Worm (Caenorhabditis elegans) whole organism, young adult: ENCODE data around the gene C53D6.4.

Source experiments
- B0336.3 ChIP-seq: fragments of 200-800 bp; sonication (Bioruptor generic); IDR thresholded peaks from 2 replicates; pipeline ENCODE4 v1.3.6; 2022; ENCODE audit warnings: missing genetic modification characterization, missing compliant biosample characterization
- C06A6.2 ChIP-seq: fragments of 200-800 bp; sonication (Bioruptor generic); conservative IDR thresholded peaks from 2 replicates; pipeline ENCODE4 v1.3.6; 2022; ENCODE audit warnings: missing genetic modification characterization, missing compliant biosample characterization
- F33H1.4 ChIP-seq: fragments of 200-800 bp; sonication (Bioruptor generic); IDR thresholded peaks from 2 replicates; pipeline ENCODE4 v1.3.6; 2022; ENCODE audit warnings: missing genetic modification reagents, missing genetic modification characterization, missing compliant biosample characterization
- F52B5.7 ChIP-seq: sonication (generic microtip); optimal IDR thresholded peaks from 2 replicates; lab custom pipeline; 2016; ENCODE audit warnings: mild to moderate bottlenecking, missing genetic modification characterization, missing compliant biosample characterization
- T07F8.4 ChIP-seq: sonication (generic microtip); optimal IDR thresholded peaks from 2 replicates; lab custom pipeline; 2016; ENCODE audit warnings: mild to moderate bottlenecking, missing genetic modification characterization, moderate library complexity, missing compliant biosample characterization
- Y95B8A.8 ChIP-seq: fragments of 200-800 bp; sonication (Bioruptor generic); IDR thresholded peaks from 2 replicates; pipeline ENCODE4 v1.3.6; 2022; ENCODE audit warnings: missing genetic modification reagents, missing genetic modification characterization, missing compliant biosample characterization
- ZK185.1 ChIP-seq: sonication (generic microtip); optimal IDR thresholded peaks from 2 replicates; lab custom pipeline; 2016; ENCODE audit warnings: mild to moderate bottlenecking, missing genetic modification characterization, missing compliant biosample characterization; ENCODE audit not compliant: poor library complexity, severe bottlenecking
- aptf-2 ChIP-seq: fragments of 200-800 bp; sonication (Bioruptor generic); conservative IDR thresholded peaks from 2 replicates; pipeline ENCODE4 v1.3.6; 2022; ENCODE audit warnings: missing genetic modification reagents, missing genetic modification characterization, missing compliant biosample characterization
- bed-1 ChIP-seq: fragments of 200-800 bp; sonication (Bioruptor generic); IDR thresholded peaks from 2 replicates; pipeline ENCODE4 v1.3.6; 2022; ENCODE audit warnings: missing genetic modification reagents, missing genetic modification characterization, missing compliant biosample characterization
- ceh-58 ChIP-seq: fragments of 200-800 bp; sonication (Bioruptor generic); IDR thresholded peaks from 2 replicates; pipeline ENCODE4 v1.3.6; 2022; ENCODE audit warnings: missing genetic modification characterization, missing compliant biosample characterization
- dox-1 ChIP-seq: fragments of 200-800 bp; sonication (Bioruptor generic); IDR thresholded peaks from 2 replicates; pipeline ENCODE4 v1.3.6; 2022; ENCODE audit warnings: missing genetic modification reagents, missing genetic modification characterization, missing compliant biosample characterization
- egrh-3 ChIP-seq: fragments of 200-800 bp; sonication (Bioruptor generic); IDR thresholded peaks from 2 replicates; pipeline ENCODE4 v1.3.6; 2022; ENCODE audit warnings: missing genetic modification reagents, missing genetic modification characterization, missing compliant biosample characterization
- ekl-4 ChIP-seq: fragments of 200-800 bp; sonication (Bioruptor generic); IDR thresholded peaks from 2 replicates; pipeline ENCODE4 v1.3.6; 2022; ENCODE audit warnings: missing genetic modification reagents, missing genetic modification characterization, missing compliant biosample characterization
- fkh-3 ChIP-seq: sonication (generic microtip); optimal IDR thresholded peaks from 2 replicates; lab custom pipeline; 2016; ENCODE audit warnings: mild to moderate bottlenecking, missing genetic modification characterization, missing compliant biosample characterization
- hlh-12 ChIP-seq: sonication (generic microtip); optimal IDR thresholded peaks from 2 replicates; lab custom pipeline; 2016; ENCODE audit warnings: missing genetic modification characterization, missing compliant biosample characterization
- hmg-1.2 ChIP-seq: fragments of 200-800 bp; sonication (Bioruptor generic); IDR thresholded peaks from 2 replicates; pipeline ENCODE4 v1.3.6; 2022; ENCODE audit warnings: missing genetic modification reagents, missing genetic modification characterization, missing compliant biosample characterization
- hrde-1 ChIP-seq: sonication (generic microtip); optimal IDR thresholded peaks from 2 replicates; lab custom pipeline; 2016; ENCODE audit warnings: missing genetic modification characterization, mild to moderate bottlenecking, missing compliant biosample characterization, moderate library complexity, missing genotype, missing genetic modification reagents, borderline replicate concordance
- lag-1 ChIP-seq: fragments of 200-800 bp; sonication (Bioruptor generic); IDR thresholded peaks from 2 replicates; pipeline ENCODE4 v1.3.6; 2022; ENCODE audit warnings: missing genetic modification reagents, missing genetic modification characterization, missing compliant biosample characterization
- let-607 ChIP-seq, 2 experiments: fragments of 200-800 bp in 1 of 2; sonication (Bioruptor generic) in 1 of 2; sonication (generic microtip) in 1 of 2; optimal IDR thresholded peaks; 2 replicates each; lab custom pipeline; 2016 to 2018; ENCODE audit warnings: mild to moderate bottlenecking in 2 of 2, missing compliant biosample characterization in 2 of 2, missing genetic modification characterization in 2 of 2, moderate library complexity in 2 of 2, missing genotype in 1 of 2
- lin-26 ChIP-seq: fragments of 200-800 bp; sonication (Bioruptor generic); IDR thresholded peaks from 2 replicates; pipeline ENCODE4 v1.3.6; 2022; ENCODE audit warnings: missing genetic modification reagents, missing genetic modification characterization, missing compliant biosample characterization
- lin-35 ChIP-seq, 3 experiments: fragments of 150-350 bp in 2 of 3; sonication (generic microtip) in 1 of 3; optimal IDR thresholded peaks; 2 replicates each; lab custom pipeline; 2014 to 2018; ENCODE audit warnings: missing biosample characterization in 3 of 3, missing genetic modification characterization in 3 of 3, missing genetic modification reagents in 3 of 3
- lin-40 ChIP-seq: sonication (generic microtip); optimal IDR thresholded peaks from 2 replicates; lab custom pipeline; 2016; ENCODE audit warnings: missing genetic modification characterization, mild to moderate bottlenecking, missing compliant biosample characterization, missing genotype, missing genetic modification reagents
- lir-1 ChIP-seq: fragments of 200-800 bp; sonication (Bioruptor generic); conservative IDR thresholded peaks from 2 replicates; pipeline ENCODE4 v1.3.6; 2022; ENCODE audit warnings: missing genetic modification reagents, missing genetic modification characterization, missing compliant biosample characterization
- madf-6 ChIP-seq: fragments of 200-800 bp; sonication (Bioruptor generic); IDR thresholded peaks from 2 replicates; pipeline ENCODE4 v1.3.6; 2022; ENCODE audit warnings: missing genetic modification reagents, missing genetic modification characterization, missing compliant biosample characterization
- madf-8 ChIP-seq: fragments of 200-800 bp; sonication (Bioruptor generic); conservative IDR thresholded peaks from 2 replicates; pipeline ENCODE4 v1.3.6; 2022; ENCODE audit warnings: missing genetic modification reagents, missing genetic modification characterization, missing compliant biosample characterization
- mcd-1 ChIP-seq: fragments of 200-800 bp; sonication (Bioruptor generic); IDR thresholded peaks from 2 replicates; pipeline ENCODE4 v1.3.6; 2022; ENCODE audit warnings: missing genetic modification reagents, missing genetic modification characterization, missing compliant biosample characterization
- mel-28 ChIP-seq: sonication (generic microtip); optimal IDR thresholded peaks from 2 replicates; lab custom pipeline; 2016; ENCODE audit warnings: borderline replicate concordance, mild to moderate bottlenecking, missing genetic modification characterization, missing compliant biosample characterization
- nhr-27 ChIP-seq: fragments of 200-800 bp; sonication (Bioruptor generic); optimal IDR thresholded peaks from 2 replicates; lab custom pipeline; 2018; ENCODE audit warnings: mild to moderate bottlenecking, missing genetic modification characterization, moderate library complexity, missing compliant biosample characterization
- nhr-80 ChIP-seq: sonication (generic microtip); optimal IDR thresholded peaks from 2 replicates; lab custom pipeline; 2016; ENCODE audit warnings: missing genetic modification characterization, missing compliant biosample characterization
- nhr-90 ChIP-seq: sonication (generic microtip); optimal IDR thresholded peaks from 2 replicates; lab custom pipeline; 2016; ENCODE audit warnings: missing genotype, mild to moderate bottlenecking, missing genetic modification characterization, missing compliant biosample characterization
- repo-1 ChIP-seq: sonication (generic microtip); optimal IDR thresholded peaks from 2 replicates; lab custom pipeline; 2017; ENCODE audit warnings: mild to moderate bottlenecking, missing genetic modification characterization, missing compliant biosample characterization
- sdz-38 ChIP-seq: sonication (generic microtip); optimal IDR thresholded peaks from 2 replicates; lab custom pipeline; 2016; ENCODE audit warnings: missing genotype, missing genetic modification characterization, missing compliant biosample characterization
- tbp1 ChIP-seq: fragments of 200-800 bp; sonication (Bioruptor generic); optimal IDR thresholded peaks from 2 replicates; lab custom pipeline; 2018; ENCODE audit warnings: mild to moderate bottlenecking, missing genetic modification characterization, missing compliant biosample characterization
- tbx-9 ChIP-seq: sonication (generic microtip); optimal IDR thresholded peaks from 2 replicates; lab custom pipeline; 2016; ENCODE audit warnings: borderline replicate concordance, missing genetic modification characterization, inconsistent platforms, missing compliant biosample characterization
- zfh-2 ChIP-seq: fragments of 200-800 bp; sonication (Bioruptor generic); conservative IDR thresholded peaks from 2 replicates; pipeline ENCODE4 v1.3.6; 2022; ENCODE audit warnings: missing genetic modification reagents, missing genetic modification characterization, missing compliant biosample characterization
- ztf-26 ChIP-seq: sonication (generic microtip); optimal IDR thresholded peaks from 2 replicates; lab custom pipeline; 2017; ENCODE audit warnings: missing genetic modification characterization, missing compliant biosample characterization
- ztf-6 ChIP-seq: fragments of 200-800 bp; sonication (Bioruptor generic); IDR thresholded peaks from 2 replicates; pipeline ENCODE4 v1.3.6; 2022; ENCODE audit warnings: missing genetic modification reagents, missing genetic modification characterization, missing compliant biosample characterization

C53D6.4 gene

ce11 chrIV:8992786-8993185 lies 28.0 kb downstream of the C53D6.4 start, which contains the start of gene mltn-12:
mltn-12 (plus strand) TSS chrIV:8993086.
- TF ChIP-seq lin-35 (GFP tag; optimal IDR thresholded peaks at IDR 0.05; lab: Kevin White, UChicago) (no peak), tbx-9 (tag; lab: Kevin White, UChicago) (no peak), fkh-3 (no peak), madf-8 (GFP tag; lab: Robert Waterston, UW) (no peak), hlh-12 (tag; lab: Kevin White, UChicago) (no peak), lir-1 (GFP tag; lab: Robert Waterston, UW) (no peak), let-607 (tag; optimal IDR thresholded peaks at IDR 0.05; lab: Kevin White, UChicago) (no peak), F33H1.4 (GFP tag; lab: Robert Waterston, UW) (no peak), ceh-58 (GFP tag; lab: Robert Waterston, UW) (no peak)

- TF ChIP-seq B0336.3 (no peak), nhr-80 (tag; lab: Kevin White, UChicago) (peak; percentile 31), hmg-1.2 (GFP tag; lab: Robert Waterston, UW) (peak; percentile 82), nhr-27 (tag; lab: Kevin White, UChicago) (no peak), F33H1.4 (GFP tag; lab: Robert Waterston, UW) (no peak), Y95B8A.8 (GFP tag; lab: Robert Waterston, UW) (no peak), C06A6.2 (GFP tag; lab: Robert Waterston, UW) (no peak), bed-1 (GFP tag; lab: Robert Waterston, UW) (no peak), repo-1 (tag; lab: Kevin White, UChicago) (no peak), ztf-6 (GFP tag; lab: Robert Waterston, UW) (no peak), sdz-38 (tag; lab: Kevin White, UChicago) (no peak)
These were observed 33.9 kb downstream of the C53D6.4 start, which contains the start of gene bre-1 for ce11 chrIV:8986761-8987316. bre-1 (plus strand) TSS chrIV:8987266.

- TF ChIP-seq lag-1 (GFP tag; lab: Robert Waterston, UW) = no peak
- TF ChIP-seq nhr-90 = no peak
- TF ChIP-seq, all 124 proteins: peak for 0
These were observed 36.2 kb downstream of the C53D6.4 start, which contains the start of gene nstp-1 for ce11 chrIV:8984566-8984965. nstp-1 (plus strand) TSS chrIV:8984866.

DNA sequence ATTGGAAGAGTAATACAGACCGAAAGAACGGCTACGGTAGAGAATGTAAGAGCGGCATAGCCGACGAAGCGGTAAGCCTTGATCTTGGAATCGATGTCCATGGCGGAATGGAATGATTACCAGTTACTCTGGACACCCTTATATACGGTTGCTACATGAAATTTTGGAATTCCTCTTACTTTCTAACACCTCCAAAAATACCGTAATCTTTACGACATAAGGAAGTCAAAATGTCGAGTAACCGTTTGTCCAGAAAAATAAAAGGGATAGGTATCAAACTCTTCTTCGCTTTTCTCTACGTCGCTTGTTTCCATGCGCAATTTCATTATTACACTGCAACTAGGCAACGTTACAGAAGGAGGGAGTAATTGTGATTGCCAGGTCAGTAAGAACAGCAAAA lies 41.0 kb downstream of the C53D6.4 start, which contains the start of gene col-119:
col-119 (minus strand) TSS at position 101 of the 400 bp plus-strand sequence.
- TF ChIP-seq T07F8.4 (tag; lab: Kevin White, UChicago) (no peak), nhr-80 (tag; lab: Kevin White, UChicago) (peak; percentile 0), tbp1 (GFP tag; lab: Kevin White, UChicago) (no peak), lin-40 (tag; lab: Kevin White, UChicago) (peak; percentile 34)

DNA sequence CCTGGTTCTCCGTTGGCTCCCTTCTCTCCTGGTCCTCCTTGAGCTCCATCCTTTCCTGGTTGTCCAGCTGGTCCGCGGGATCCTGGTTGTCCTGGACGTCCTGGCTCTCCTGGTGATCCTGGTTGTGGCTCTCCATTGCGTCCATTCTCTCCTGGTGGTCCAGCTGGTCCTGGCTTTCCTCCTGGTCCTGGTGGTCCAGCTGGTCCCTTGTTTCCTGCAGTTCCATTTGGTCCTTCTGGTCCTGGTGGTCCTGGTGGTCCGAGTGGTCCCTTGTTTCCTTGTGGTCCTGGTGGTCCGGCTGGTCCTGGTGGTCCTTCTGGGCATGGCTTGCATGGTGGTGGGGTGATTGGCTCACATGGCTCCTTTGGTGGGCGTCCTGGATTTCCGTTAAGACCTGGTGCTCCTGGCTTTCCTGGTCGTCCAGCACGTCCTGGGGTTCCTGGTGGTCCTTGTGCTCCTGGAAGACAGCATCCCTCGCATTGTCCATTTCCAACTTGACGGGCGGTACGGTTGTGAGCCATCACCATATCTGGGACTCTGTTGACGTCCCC lies 41.6 kb downstream of the C53D6.4 start:
- TF ChIP-seq dox-1 (0 out of 2 replicates have a peak, but pooled peaks have one; percentile 16), nhr-80 (tag; lab: Kevin White, UChicago) (no peak), aptf-2 (GFP tag; lab: Robert Waterston, UW) (no peak), lin-26 (GFP tag; lab: Robert Waterston, UW) (0 out of 2 replicates have a peak, but pooled peaks have one; percentile 30), zfh-2 (peak; percentile 85; the same call in 1 of the 2 replicates), hrde-1 (tag; lab: Kevin White, UChicago) (peak; percentile 0), mel-28 (tag; lab: Kevin White, UChicago) (no peak), ekl-4 (GFP tag; lab: Robert Waterston, UW) (0 out of 2 replicates have a peak, but pooled peaks have one; percentile 8), F52B5.7 (peak; percentile 9), egrh-3 (GFP tag; lab: Robert Waterston, UW) (peak; percentile 68; the same call in 1 of the 2 replicates), ZK185.1 (tag; lab: Kevin White, UChicago) (no peak), mcd-1 (peak; percentile 26; the same call in 1 of the 2 replicates), madf-6 (no peak), nhr-27 (tag; lab: Kevin White, UChicago) (peak; percentile 64), ztf-26 (tag; lab: Kevin White, UChicago) (peak; percentile 5)
